ENCODE assay signal across 2 fruit fly cellular contexts in the genomic region with DNA sequence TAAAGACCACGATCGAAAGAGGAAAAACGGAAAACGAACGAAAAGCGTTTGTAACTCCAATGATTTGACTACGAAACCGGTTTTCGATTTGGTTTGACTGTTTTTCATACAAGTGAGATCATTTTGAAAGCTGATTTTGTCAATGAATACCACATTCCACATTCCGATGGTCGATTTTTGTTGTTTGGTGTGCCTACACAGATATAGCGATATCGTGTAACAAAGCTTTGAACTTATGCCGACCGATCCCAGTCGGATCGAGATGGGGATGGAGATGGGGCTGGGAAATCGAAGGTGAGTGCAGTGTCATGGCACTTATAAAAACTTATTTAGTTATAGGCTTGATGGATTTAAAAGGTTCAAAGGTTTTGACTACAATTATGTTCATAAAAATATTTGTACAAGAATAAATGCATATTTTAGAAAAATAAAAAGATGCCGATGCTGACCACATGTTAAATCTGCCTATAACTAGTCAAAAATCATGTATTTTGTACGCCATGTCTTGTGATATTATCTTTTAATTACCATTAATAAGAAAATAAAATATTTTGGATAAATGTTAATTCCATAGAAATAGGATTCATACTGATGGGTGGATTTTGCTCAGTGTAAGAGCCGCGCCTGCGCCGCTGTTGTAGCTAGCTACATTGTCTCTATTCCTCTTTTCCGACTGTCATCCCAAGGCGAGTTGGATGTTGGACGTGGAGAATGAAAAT.
TF ChIP-seq lines count a peak whose summit lies in the region.

No protein-coding gene starts in this region.

TF ChIP-seq in whole organism, embryonic, 481 proteins besides CTCF, POLR2A, EP300 and RAD21 (continued from another document and continues in another):
- TF ChIP-seq CG18764 (GFP tag; optimal IDR thresholded peaks at IDR 0.05; lab: Kevin White, UChicago) (no peak), dm (GFP tag; optimal IDR thresholded peaks at IDR 0.05; lab: Kevin White, UChicago) (no peak), CG15514 (GFP tag; optimal IDR thresholded peaks at IDR 0.05; lab: Kevin White, UChicago) (no peak), NFAT (GFP tag; IDR thresholded peaks at IDR 0.05; lab: Robert Waterston, UW) (no peak), CG14667 (GFP tag; IDR thresholded peaks at IDR 0.05; lab: Robert Waterston, UW) (no peak), HHEX (GFP tag; optimal IDR thresholded peaks at IDR 0.05; lab: Kevin White, UChicago) (peak; percentile 48), row (GFP tag; IDR thresholded peaks at IDR 0.05; lab: Robert Waterston, UW) (peak; percentile 65), CG4707 (GFP tag; optimal IDR thresholded peaks at IDR 0.05; lab: Kevin White, UChicago) (no peak), aop (GFP tag; IDR thresholded peaks at IDR 0.05; lab: Robert Waterston, UW) (no peak; the same call in 1 of the 2 replicates), Sox102F (GFP tag; optimal IDR thresholded peaks at IDR 0.05; lab: Kevin White, UChicago) (peak; percentile 72), slbo (GFP tag; IDR thresholded peaks at IDR 0.05; lab: Robert Waterston, UW) (peak; percentile 38), vnd (GFP tag; IDR thresholded peaks at IDR 0.05; lab: Robert Waterston, UW; ENCODE audit: partially characterized antibody) (no peak), esg (GFP tag; conservative IDR thresholded peaks at IDR 0.05; lab: Robert Waterston, UW) (peak; percentile 42), dan (GFP tag; IDR thresholded peaks at IDR 0.05; lab: Robert Waterston, UW) (no peak), schlank (tag; optimal IDR thresholded peaks at IDR 0.05; lab: Kevin White, UChicago) (no peak), sima (GFP tag; optimal IDR thresholded peaks at IDR 0.05; lab: Kevin White, UChicago) (no peak), HLH54F (GFP tag; optimal IDR thresholded peaks at IDR 0.05; lab: Kevin White, UChicago) (no peak), crc (GFP tag; optimal IDR thresholded peaks at IDR 0.05; lab: Kevin White, UChicago) (no peak), chm (GFP tag; IDR thresholded peaks at IDR 0.05; lab: Robert Waterston, UW) (no peak), nom (GFP tag; optimal IDR thresholded peaks at IDR 0.05; lab: Kevin White, UChicago) (no peak), CG9609 (GFP tag; optimal IDR thresholded peaks at IDR 0.05; lab: Kevin White, UChicago) (no peak), CG6765 (GFP tag; optimal IDR thresholded peaks at IDR 0.05; lab: Kevin White, UChicago) (peak; percentile 35), CG3065 (GFP tag; optimal IDR thresholded peaks at IDR 0.05; lab: Kevin White, UChicago) (no peak), CG13775 (GFP tag; optimal IDR thresholded peaks at IDR 0.05; lab: Kevin White, UChicago) (peak; percentile 58), CG7786 (GFP tag; optimal IDR thresholded peaks at IDR 0.05; lab: Kevin White, UChicago) (no peak), Myb (GFP tag; optimal IDR thresholded peaks at IDR 0.05; lab: Kevin White, UChicago) (no peak), ems (GFP tag; optimal IDR thresholded peaks at IDR 0.05; lab: Kevin White, UChicago) (no peak), gem (tag; optimal IDR thresholded peaks at IDR 0.05; lab: Kevin White, UChicago) (peak; percentile 85), kni (GFP tag; optimal IDR thresholded peaks at IDR 0.05; lab: Kevin White, UChicago) (no peak), CG8281 (tag; optimal IDR thresholded peaks at IDR 0.05; lab: Kevin White, UChicago) (peak; percentile 2), Dip2 (GFP tag; IDR thresholded peaks at IDR 0.05; lab: Robert Waterston, UW) (no peak), Ptx1 (GFP tag; IDR thresholded peaks at IDR 0.05; lab: Robert Waterston, UW) (peak; percentile 68; the same call in 1 of the 2 replicates), CG10979 (tag; optimal IDR thresholded peaks at IDR 0.05; lab: Kevin White, UChicago) (peak; percentile 80), cato (GFP tag; optimal IDR thresholded peaks at IDR 0.05; lab: Kevin White, UChicago; ENCODE audit: borderline replicate concordance) (peak; percentile 40), Ets97D (GFP tag; optimal IDR thresholded peaks at IDR 0.05; lab: Kevin White, UChicago) (no peak), CG8388 (GFP tag; optimal IDR thresholded peaks at IDR 0.05; lab: Kevin White, UChicago) (peak; percentile 76), cwo (GFP tag; optimal IDR thresholded peaks at IDR 0.05; lab: Kevin White, UChicago) (no peak), CG3163 (GFP tag; optimal IDR thresholded peaks at IDR 0.05; lab: Kevin White, UChicago) (no peak), CG14441 (GFP tag; IDR thresholded peaks at IDR 0.05; lab: Robert Waterston, UW) (peak; percentile 39; the same call in 1 of the 2 replicates), sd (tag; optimal IDR thresholded peaks at IDR 0.05; lab: Kevin White, UChicago) (peak; percentile 88), Taf1 (GFP tag; IDR thresholded peaks at IDR 0.05; lab: Robert Waterston, UW) (no peak), ara (GFP tag; IDR thresholded peaks at IDR 0.05; lab: Robert Waterston, UW) (peak; percentile 48), Rx (GFP tag; IDR thresholded peaks at IDR 0.05; lab: Robert Waterston, UW) (no peak), tx (GFP tag; optimal IDR thresholded peaks at IDR 0.05; lab: Kevin White, UChicago) (no peak), CG11085 (GFP tag; IDR thresholded peaks at IDR 0.05; lab: Robert Waterston, UW) (no peak), Dad (GFP tag; optimal IDR thresholded peaks at IDR 0.05; lab: Kevin White, UChicago) (no peak), CG30020 (tag; optimal IDR thresholded peaks at IDR 0.05; lab: Kevin White, UChicago) (peak; percentile 26), gcm2 (GFP tag; optimal IDR thresholded peaks at IDR 0.05; lab: Kevin White, UChicago) (no peak), CG3838 (GFP tag; optimal IDR thresholded peaks at IDR 0.05; lab: Kevin White, UChicago) (no peak), Pdp1 (GFP tag; optimal IDR thresholded peaks at IDR 0.05; lab: Kevin White, UChicago) (no peak), CG12744 (GFP tag; optimal IDR thresholded peaks at IDR 0.05; lab: Kevin White, UChicago) (no peak), CG6854 (GFP tag; optimal IDR thresholded peaks at IDR 0.05; lab: Kevin White, UChicago) (no peak), Drgx (GFP tag; IDR thresholded peaks at IDR 0.05; lab: Robert Waterston, UW) (no peak), Sry-β (GFP tag; optimal IDR thresholded peaks at IDR 0.05; lab: Kevin White, UChicago) (peak; percentile 31), Trl (optimal IDR thresholded peaks at IDR 0.05; lab: Kevin White, UChicago) (no peak), Trl (GFP tag; optimal IDR thresholded peaks at IDR 0.05; lab: Kevin White, UChicago) (no peak), CG13296 (GFP tag; optimal IDR thresholded peaks at IDR 0.05; lab: Kevin White, UChicago) (no peak), D19A (tag; optimal IDR thresholded peaks at IDR 0.05; lab: Kevin White, UChicago) (peak; percentile 63), seq (GFP tag; IDR thresholded peaks at IDR 0.05; lab: Robert Waterston, UW) (no peak), CG1603 (tag; optimal IDR thresholded peaks at IDR 0.05; lab: Kevin White, UChicago) (no peak), CG15601 (tag; optimal IDR thresholded peaks at IDR 0.05; lab: Kevin White, UChicago) (peak; percentile 49), Elba2 (GFP tag; optimal IDR thresholded peaks at IDR 0.05; lab: Kevin White, UChicago) (no peak), CG17568 (GFP tag; optimal IDR thresholded peaks at IDR 0.05; lab: Kevin White, UChicago) (no peak), fd3F (GFP tag; optimal IDR thresholded peaks at IDR 0.05; lab: Kevin White, UChicago) (peak; percentile 8)

TF ChIP-seq in whole organism, prepupa, 60 proteins besides CTCF, POLR2A, EP300 and RAD21 (continued from another document):
- TF ChIP-seq dsx (GFP tag; optimal IDR thresholded peaks at IDR 0.05; lab: Kevin White, UChicago; ENCODE audit: poor library complexity, severe bottlenecking) = peak; percentile 71
- peak; percentile 43 for TF ChIP-seq CG6276 (GFP tag; optimal IDR thresholded peaks at IDR 0.05; lab: Kevin White, UChicago)
- TF ChIP-seq CG3032 (tag; optimal IDR thresholded peaks at IDR 0.05; lab: Kevin White, UChicago) = peak; percentile 51
- TF ChIP-seq CG16779 (tag; optimal IDR thresholded peaks at IDR 0.05; lab: Kevin White, UChicago) = peak; percentile 2
- TF ChIP-seq Sox102F (GFP tag; optimal IDR thresholded peaks at IDR 0.05; lab: Kevin White, UChicago) = no peak
- peak; percentile 42 for TF ChIP-seq CG3919 (GFP tag; optimal IDR thresholded peaks at IDR 0.05; lab: Kevin White, UChicago)
- peak; percentile 48 for TF ChIP-seq CG11762 (GFP tag; optimal IDR thresholded peaks at IDR 0.05; lab: Kevin White, UChicago; ENCODE audit: insufficient read depth)
- no peak for TF ChIP-seq Hr39 (GFP tag; optimal IDR thresholded peaks at IDR 0.05; lab: Kevin White, UChicago)
- peak; percentile 19 for TF ChIP-seq Sox14 (GFP tag; optimal IDR thresholded peaks at IDR 0.05; lab: Kevin White, UChicago)
- TF ChIP-seq lz (GFP tag; optimal IDR thresholded peaks at IDR 0.05; lab: Kevin White, UChicago) = no peak
- peak; percentile 18 for TF ChIP-seq CG34406 (GFP tag; optimal IDR thresholded peaks at IDR 0.05; lab: Kevin White, UChicago)
- no peak for TF ChIP-seq CG8632 (GFP tag; optimal IDR thresholded peaks at IDR 0.05; lab: Kevin White, UChicago)
- peak in 1 of 2 experiments; percentile 56 for TF ChIP-seq salr (GFP tag; optimal IDR thresholded peaks at IDR 0.05; lab: Kevin White, UChicago)
- peak; percentile 28 for TF ChIP-seq Lpt (GFP tag; optimal IDR thresholded peaks at IDR 0.05; lab: Kevin White, UChicago)
- TF ChIP-seq Eip75B (GFP tag; optimal IDR thresholded peaks at IDR 0.05; lab: Kevin White, UChicago) = peak; percentile 10
- peak; percentile 57 for TF ChIP-seq CG10631 (GFP tag; optimal IDR thresholded peaks at IDR 0.05; lab: Kevin White, UChicago)
- no peak for TF ChIP-seq Smox (GFP tag; optimal IDR thresholded peaks at IDR 0.05; lab: Kevin White, UChicago)
- TF ChIP-seq net (GFP tag; optimal IDR thresholded peaks at IDR 0.05; lab: Kevin White, UChicago) = no peak
- no peak for TF ChIP-seq fd85E (GFP tag; optimal IDR thresholded peaks at IDR 0.05; lab: Kevin White, UChicago)
- TF ChIP-seq Ets96B (tag; optimal IDR thresholded peaks at IDR 0.05; lab: Kevin White, UChicago) = peak; percentile 54
- TF ChIP-seq CG11902 (GFP tag; optimal IDR thresholded peaks at IDR 0.05; lab: Kevin White, UChicago) = no peak
- TF ChIP-seq ss (GFP tag; optimal IDR thresholded peaks at IDR 0.05; lab: Kevin White, UChicago) = no peak
- TF ChIP-seq CG6792 (GFP tag; optimal IDR thresholded peaks at IDR 0.05; lab: Kevin White, UChicago) = no peak
- no peak for TF ChIP-seq CG11294 (GFP tag; IDR thresholded peaks at IDR 0.05; lab: Robert Waterston, UW)
- peak; percentile 29; the same call in 1 of the 2 replicates for TF ChIP-seq Gug (GFP tag; IDR thresholded peaks at IDR 0.05; lab: Robert Waterston, UW)
- peak; percentile 73 for TF ChIP-seq Hr4 (GFP tag; optimal IDR thresholded peaks at IDR 0.05; lab: Kevin White, UChicago)
- peak; percentile 82 for TF ChIP-seq CG32006 (GFP tag; optimal IDR thresholded peaks at IDR 0.05; lab: Kevin White, UChicago)
- no peak for TF ChIP-seq CG31627 (GFP tag; optimal IDR thresholded peaks at IDR 0.05; lab: Kevin White, UChicago)
- peak; percentile 49 for TF ChIP-seq CG10669 (GFP tag; optimal IDR thresholded peaks at IDR 0.05; lab: Kevin White, UChicago)
- TF ChIP-seq CG4318 (GFP tag; optimal IDR thresholded peaks at IDR 0.05; lab: Kevin White, UChicago) = peak; percentile 51
- peak; percentile 63; the same call in 1 of the 2 replicates for TF ChIP-seq CG15336 (GFP tag; IDR thresholded peaks at IDR 0.05; lab: Robert Waterston, UW)
- TF ChIP-seq topi (GFP tag; optimal IDR thresholded peaks at IDR 0.05; lab: Kevin White, UChicago) = no peak
- peak; percentile 64; the same call in 2 of the 3 replicates for TF ChIP-seq CG8119 (GFP tag; IDR thresholded peaks at IDR 0.05; lab: Robert Waterston, UW)
- TF ChIP-seq pdm3 (GFP tag; optimal IDR thresholded peaks at IDR 0.05; lab: Kevin White, UChicago) = peak; percentile 38
TF ChIP-seq in whole organism, prepupa: peak in this region for 31.
